Worm (Caenorhabditis elegans) whole organism, L1 larva: ENCODE results near the gene C04G6.2.

Source experiments
- C04F5.9 ChIP-seq: sonication (generic microtip); optimal IDR thresholded peaks from 2 replicates; lab custom pipeline; 2016; ENCODE audit warnings: missing genetic modification characterization, missing compliant biosample characterization
- C34B4.2 ChIP-seq: sonication (generic microtip); optimal IDR thresholded peaks from 2 replicates; lab custom pipeline; 2017; ENCODE audit warnings: mild to moderate bottlenecking, missing genetic modification characterization, missing compliant biosample characterization
- F16B12.6 ChIP-seq: fragments of 150-350 bp; optimal IDR thresholded peaks from 2 replicates; lab custom pipeline; 2014; ENCODE audit warnings: missing biosample characterization, missing genetic modification characterization
- aha-1 ChIP-seq: fragments of 150-350 bp; optimal IDR thresholded peaks from 2 replicates; lab custom pipeline; 2014; ENCODE audit warnings: missing biosample characterization, missing genetic modification characterization
- alr-1 ChIP-seq: fragments of 200-800 bp; sonication (Bioruptor generic); optimal IDR thresholded peaks from 2 replicates; lab custom pipeline; 2018; ENCODE audit warnings: borderline replicate concordance, mild to moderate bottlenecking, missing genetic modification characterization, missing compliant biosample characterization
- ama-1 ChIP-seq: fragments of 150-350 bp; optimal IDR thresholded peaks from 2 replicates; lab custom pipeline; 2014
- blmp-1 ChIP-seq: fragments of 150-350 bp; optimal IDR thresholded peaks from 2 replicates; lab custom pipeline; 2014; ENCODE audit warnings: missing biosample characterization, missing genetic modification characterization
- ceh-63 ChIP-seq: fragments of 200-800 bp; sonication (Bioruptor generic); optimal IDR thresholded peaks from 2 replicates; lab custom pipeline; 2018; ENCODE audit warnings: mild to moderate bottlenecking, missing genetic modification characterization, missing compliant biosample characterization
- ceh-90 ChIP-seq: sonication (generic microtip); optimal IDR thresholded peaks from 2 replicates; lab custom pipeline; 2016; ENCODE audit warnings: missing genetic modification characterization, missing compliant biosample characterization
- dpl-1 ChIP-seq, 3 experiments: fragments of 150-350 bp in 2 of 3; sonication (generic microtip) in 1 of 3; optimal IDR thresholded peaks; 2 replicates each; lab custom pipeline; 2014 to 2017; ENCODE audit warnings: missing biosample characterization in 3 of 3, missing genetic modification characterization in 3 of 3, missing genetic modification reagents in 3 of 3
- efl-1 ChIP-seq, 4 experiments: fragments of 150-350 bp; optimal IDR thresholded peaks in 3 of 4; peaks in 1 of 4; 1 replicate in 1 of 4; 2 replicates in 3 of 4; lab custom pipeline; 2014; ENCODE audit warnings: missing biosample characterization in 2 of 4, missing genetic modification characterization in 2 of 4, missing genetic modification reagents in 2 of 4
- egl-13 ChIP-seq: sonication (generic microtip); optimal IDR thresholded peaks from 2 replicates; lab custom pipeline; 2016; ENCODE audit warnings: missing genotype, missing genetic modification reagents, missing genetic modification characterization, missing compliant biosample characterization
- egl-27 ChIP-seq, 2 experiments: fragments of 150-350 bp in 1 of 2; sonication (generic microtip); optimal IDR thresholded peaks; 3 replicates each; lab custom pipeline; 2017 to 2018; ENCODE audit warnings: missing biosample characterization in 2 of 2, missing genetic modification characterization in 2 of 2, missing genetic modification reagents in 2 of 2
- elt-3 ChIP-seq, 6 experiments: fragments of 150-350 bp in 1 of 6; sonication (generic microtip); optimal IDR thresholded peaks; 2 replicates each; lab custom pipeline; 2017 to 2018; ENCODE audit warnings: missing biosample characterization in 6 of 6, missing genetic modification characterization in 6 of 6, inconsistent platforms in 1 of 6
- fkh-4 ChIP-seq: sonication (generic microtip); optimal IDR thresholded peaks from 2 replicates; lab custom pipeline; 2016; ENCODE audit warnings: missing compliant biosample characterization, missing genetic modification characterization, borderline replicate concordance
- fos-1 ChIP-seq: fragments of 150-350 bp; optimal IDR thresholded peaks from 2 replicates; lab custom pipeline; 2014; ENCODE audit warnings: missing biosample characterization, missing genetic modification characterization
- hpl-2 ChIP-seq: fragments of 150-350 bp; optimal IDR thresholded peaks from 2 replicates; lab custom pipeline; 2014; ENCODE audit warnings: missing biosample characterization, missing genetic modification reagents, missing genetic modification characterization
- jun-1 ChIP-seq: fragments of 150-350 bp; optimal IDR thresholded peaks from 2 replicates; lab custom pipeline; 2014; ENCODE audit warnings: missing biosample characterization, missing genetic modification reagents, missing genetic modification characterization
- lin-14 ChIP-seq: fragments of 200-800 bp; sonication (Bioruptor generic); optimal IDR thresholded peaks from 2 replicates; lab custom pipeline; 2018; ENCODE audit warnings: mild to moderate bottlenecking, missing genetic modification characterization, moderate library complexity, missing compliant biosample characterization
- lin-15B ChIP-seq: fragments of 150-350 bp; sonication (generic microtip); optimal IDR thresholded peaks from 3 replicates; lab custom pipeline; 2014; ENCODE audit warnings: missing biosample characterization, missing genetic modification characterization
- lin-35 ChIP-seq, 2 experiments: fragments of 150-350 bp; optimal IDR thresholded peaks; 2 replicates each; lab custom pipeline; 2014; ENCODE audit warnings: missing biosample characterization in 2 of 2, missing genetic modification characterization in 2 of 2, missing genetic modification reagents in 2 of 2
- lir-3 ChIP-seq: sonication (generic microtip); optimal IDR thresholded peaks from 2 replicates; lab custom pipeline; 2016; ENCODE audit warnings: mild to moderate bottlenecking, missing genetic modification characterization, moderate library complexity, missing compliant biosample characterization; ENCODE audit not compliant: poor library complexity
- mab-9 ChIP-seq: fragments of 200-800 bp; sonication (Bioruptor generic); IDR thresholded peaks from 2 replicates; pipeline ENCODE4 v1.3.6; 2022; ENCODE audit warnings: missing genetic modification reagents, missing genetic modification characterization, missing compliant biosample characterization
- mdl-1 ChIP-seq, 2 experiments: fragments of 150-350 bp; optimal IDR thresholded peaks; 2 replicates each; lab custom pipeline; 2014 to 2017; ENCODE audit warnings: missing biosample characterization in 2 of 2, missing genetic modification characterization in 2 of 2, inconsistent platforms in 1 of 2
- mef-2 ChIP-seq: fragments of 150-350 bp; optimal IDR thresholded peaks from 2 replicates; lab custom pipeline; 2014; ENCODE audit warnings: missing biosample characterization, missing genetic modification characterization
- nhr-237 ChIP-seq: fragments of 150-350 bp; optimal IDR thresholded peaks from 2 replicates; lab custom pipeline; 2014; ENCODE audit warnings: missing biosample characterization, missing genetic modification characterization
- nhr-28 ChIP-seq: fragments of 150-350 bp; optimal IDR thresholded peaks from 2 replicates; lab custom pipeline; 2014; ENCODE audit warnings: missing biosample characterization, missing genetic modification characterization
- nhr-47 ChIP-seq: sonication (generic microtip); optimal IDR thresholded peaks from 2 replicates; lab custom pipeline; 2016; ENCODE audit warnings: mild to moderate bottlenecking, missing genetic modification characterization, moderate library complexity, missing compliant biosample characterization
- nhr-76 ChIP-seq: sonication (generic microtip); optimal IDR thresholded peaks from 2 replicates; lab custom pipeline; 2017; ENCODE audit warnings: missing biosample characterization, missing genetic modification characterization
- nhr-77 ChIP-seq: fragments of 150-350 bp; optimal IDR thresholded peaks from 2 replicates; lab custom pipeline; 2014; ENCODE audit warnings: missing biosample characterization, missing genetic modification characterization
- nhr-84 ChIP-seq: sonication (generic microtip); optimal IDR thresholded peaks from 2 replicates; lab custom pipeline; 2017; ENCODE audit warnings: missing biosample characterization, missing genetic modification characterization
- pag-3 ChIP-seq: sonication (generic microtip); optimal IDR thresholded peaks from 2 replicates; lab custom pipeline; 2017; ENCODE audit warnings: missing genetic modification characterization, mild to moderate bottlenecking, missing compliant biosample characterization, antibody characterized with exemption, borderline replicate concordance; ENCODE audit not compliant: insufficient read depth
- pqm-1 ChIP-seq: sonication (generic microtip); optimal IDR thresholded peaks from 3 replicates; lab custom pipeline; 2017; ENCODE audit warnings: missing biosample characterization, missing genetic modification characterization
- rnt-1 ChIP-seq: sonication (generic microtip); optimal IDR thresholded peaks from 2 replicates; lab custom pipeline; 2016; ENCODE audit warnings: mild to moderate bottlenecking, missing genetic modification characterization, moderate library complexity, missing compliant biosample characterization
- skn-1 ChIP-seq: fragments of 150-350 bp; optimal IDR thresholded peaks from 2 replicates; lab custom pipeline; 2014; ENCODE audit warnings: missing biosample characterization, missing genetic modification characterization
- snpc-4 ChIP-seq: fragments of 150-350 bp; optimal IDR thresholded peaks from 2 replicates; lab custom pipeline; 2014; ENCODE audit warnings: missing biosample characterization, missing genetic modification characterization
- snu-23 ChIP-seq: sonication (generic microtip); optimal IDR thresholded peaks from 2 replicates; lab custom pipeline; 2016; ENCODE audit warnings: missing genetic modification characterization, missing compliant biosample characterization
- sox-4 ChIP-seq: sonication (generic microtip); optimal IDR thresholded peaks from 2 replicates; lab custom pipeline; 2016; ENCODE audit warnings: missing genetic modification characterization, missing compliant biosample characterization
- sptf-1 ChIP-seq: fragments of 150-350 bp; optimal IDR thresholded peaks from 2 replicates; lab custom pipeline; 2014; ENCODE audit warnings: missing biosample characterization, missing genetic modification characterization
- tlp-1 ChIP-seq: fragments of 150-350 bp; optimal IDR thresholded peaks from 2 replicates; lab custom pipeline; 2014; ENCODE audit warnings: missing biosample characterization, missing genetic modification characterization
- unc-130 ChIP-seq: fragments of 150-350 bp; optimal IDR thresholded peaks from 2 replicates; lab custom pipeline; 2017; ENCODE audit warnings: missing biosample characterization, missing genetic modification characterization, inconsistent platforms
- unc-30 ChIP-seq: sonication (generic microtip); optimal IDR thresholded peaks from 2 replicates; lab custom pipeline; 2017; ENCODE audit warnings: missing biosample characterization, missing genetic modification characterization
- unc-62 ChIP-seq: fragments of 150-350 bp; optimal IDR thresholded peaks from 2 replicates; lab custom pipeline; 2014; ENCODE audit warnings: missing biosample characterization, missing genetic modification reagents, missing genetic modification characterization
- unc-86 ChIP-seq: sonication (generic microtip); optimal IDR thresholded peaks from 2 replicates; lab custom pipeline; 2016; ENCODE audit warnings: missing genetic modification characterization, missing compliant biosample characterization
- unc-98 ChIP-seq: fragments of 200-800 bp; sonication (Bioruptor generic); IDR thresholded peaks from 2 replicates; pipeline ENCODE4 v1.3.6; 2022; ENCODE audit warnings: missing genetic modification characterization, missing compliant biosample characterization
- vab-15 ChIP-seq: sonication (generic microtip); optimal IDR thresholded peaks from 2 replicates; lab custom pipeline; 2017; ENCODE audit warnings: missing genotype, mild to moderate bottlenecking, missing genetic modification characterization, missing compliant biosample characterization
- zip-4 ChIP-seq: fragments of 200-800 bp; sonication (Bioruptor generic); optimal IDR thresholded peaks from 2 replicates; lab custom pipeline; 2018; ENCODE audit warnings: mild to moderate bottlenecking, missing genetic modification characterization, moderate library complexity, missing compliant biosample characterization

The C04G6.2 gene

DNA sequence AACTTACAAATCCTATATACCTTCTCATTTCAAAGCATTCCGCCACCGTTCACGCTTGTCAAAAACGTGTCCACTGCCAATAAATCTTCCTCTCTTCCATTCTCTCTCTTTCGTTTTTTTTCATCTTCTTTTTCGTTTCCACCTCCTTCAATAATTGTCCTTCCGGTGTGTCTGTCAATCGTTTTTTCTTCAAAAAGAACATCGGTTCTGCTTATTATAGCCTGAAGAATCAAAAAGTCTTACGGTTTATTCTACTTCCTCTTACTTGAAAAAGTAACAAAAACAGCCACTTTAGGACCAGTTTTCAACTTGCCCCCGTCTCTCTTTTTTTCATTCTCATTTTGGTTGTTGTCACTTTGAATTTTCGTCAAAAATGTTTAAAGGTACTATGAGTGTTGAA, 43.8 kb upstream of the C04G6.2 start (continued):
- no peak for TF ChIP-seq lir-3 (tag; lab: Kevin White, UChicago)
- TF ChIP-seq sox-4 (tag; lab: Kevin White, UChicago): no peak
- no peak for TF ChIP-seq pqm-1 (tag; lab: Kevin White, UChicago)
- TF ChIP-seq nhr-47: no peak
- TF ChIP-seq ceh-90: no peak
- no peak for TF ChIP-seq nhr-84 (tag; lab: Kevin White, UChicago)
- no peak for TF ChIP-seq C34B4.2 (tag; lab: Kevin White, UChicago)
- no peak for TF ChIP-seq unc-98 (GFP tag; lab: Robert Waterston, UW)
- no peak for TF ChIP-seq lin-15B (tag; lab: Kevin White, UChicago)
- no peak for TF ChIP-seq nhr-28 (tag; lab: Kevin White, UChicago)
- TF ChIP-seq lin-14: peak; percentile 43
- no peak for TF ChIP-seq aha-1 (tag; lab: Kevin White, UChicago)
- TF ChIP-seq egl-13 (tag; lab: Kevin White, UChicago): no peak
- TF ChIP-seq fkh-4 (tag; lab: Kevin White, UChicago): no peak
- TF ChIP-seq alr-1 (tag; lab: Kevin White, UChicago): no peak
- TF ChIP-seq F16B12.6 (tag; lab: Kevin White, UChicago): no peak
- TF ChIP-seq vab-15 (tag; lab: Kevin White, UChicago): no peak
- TF ChIP-seq snu-23: no peak
- TF ChIP-seq snpc-4 (tag; lab: Kevin White, UChicago): no peak
- no peak for TF ChIP-seq tlp-1 (tag; lab: Kevin White, UChicago)
- TF ChIP-seq unc-130 (tag; lab: Kevin White, UChicago): no peak
- no peak for TF ChIP-seq nhr-77 (tag; lab: Kevin White, UChicago)
- TF ChIP-seq pag-3: no peak
- TF ChIP-seq elt-3 (tag; optimal IDR thresholded peaks at IDR 0.05; lab: Kevin White, UChicago): no peak
- no peak for TF ChIP-seq mef-2 (tag; lab: Kevin White, UChicago)
- no peak for TF ChIP-seq dpl-1 (GFP tag; optimal IDR thresholded peaks at IDR 0.05; lab: Kevin White, UChicago)
- TF ChIP-seq jun-1: no peak
- peak; percentile 42 for TF ChIP-seq blmp-1 (tag; lab: Kevin White, UChicago)
- TF ChIP-seq mdl-1 (tag; optimal IDR thresholded peaks at IDR 0.05; lab: Kevin White, UChicago): no peak
- TF ChIP-seq egl-27 (tag; optimal IDR thresholded peaks at IDR 0.05; lab: Kevin White, UChicago): no peak
- TF ChIP-seq mab-9: no peak
- no peak for TF ChIP-seq C04F5.9 (tag; lab: Kevin White, UChicago)
- no peak for TF ChIP-seq unc-62
- no peak for TF ChIP-seq skn-1 (tag; lab: Kevin White, UChicago)
- no peak for TF ChIP-seq hpl-2 (GFP tag; lab: Kevin White, UChicago)
- no peak for TF ChIP-seq nhr-237 (tag; lab: Kevin White, UChicago)
- no peak for TF ChIP-seq sptf-1 (tag; lab: Kevin White, UChicago)
- TF ChIP-seq unc-86 (tag; lab: Kevin White, UChicago): no peak
- no peak for TF ChIP-seq efl-1 (optimal IDR thresholded peaks at IDR 0.05; lab: Kevin White, UChicago)
- no peak for TF ChIP-seq efl-1 (GFP tag; optimal IDR thresholded peaks at IDR 0.05 in 1 of 2; lab: Kevin White, UChicago)
- TF ChIP-seq zip-4 (GFP tag; lab: Kevin White, UChicago): no peak
- peak in 1 of 2 experiments; percentile 15 for TF ChIP-seq lin-35 (GFP tag; optimal IDR thresholded peaks at IDR 0.05; lab: Kevin White, UChicago)
- no peak for TF ChIP-seq ceh-63 (GFP tag; lab: Kevin White, UChicago)
- TF ChIP-seq fos-1 (tag; lab: Kevin White, UChicago): no peak
- TF ChIP-seq rnt-1 (tag; lab: Kevin White, UChicago): no peak
- no peak for TF ChIP-seq unc-30 (tag; lab: Kevin White, UChicago)
- TF ChIP-seq ama-1 (lab: Kevin White, UChicago): no peak
- TF ChIP-seq nhr-76: no peak
